Fruit fly (Drosophila melanogaster) whole organism, adult: ENCODE data around the gene CG8369.

Experiments
- CG12768 ChIP-seq: fragments of 200-800 bp; sonication (Bioruptor generic); optimal IDR thresholded peaks from 2 replicates; lab custom pipeline; 2017; ENCODE audit warnings: missing biosample characterization, missing genetic modification characterization, mild to moderate bottlenecking, moderate library complexity, missing genetic modification reagents
- CG1620 ChIP-seq: fragments of 200-800 bp; sonication (Bioruptor generic); optimal IDR thresholded peaks from 2 replicates; lab custom pipeline; 2016; ENCODE audit warnings: missing biosample characterization, missing genetic modification characterization
- CG7101 ChIP-seq: fragments of 200-800 bp; sonication (Bioruptor generic); optimal IDR thresholded peaks from 2 replicates; lab custom pipeline; 2018; ENCODE audit warnings: missing biosample characterization, mild to moderate bottlenecking, missing genetic modification characterization, moderate library complexity
- kay ChIP-seq: fragments of 200-800 bp; sonication (Bioruptor generic); peaks from one replicate; lab custom pipeline; 2016; ENCODE audit warnings: missing biosample characterization, missing genetic modification characterization, borderline replicate concordance

DNA sequence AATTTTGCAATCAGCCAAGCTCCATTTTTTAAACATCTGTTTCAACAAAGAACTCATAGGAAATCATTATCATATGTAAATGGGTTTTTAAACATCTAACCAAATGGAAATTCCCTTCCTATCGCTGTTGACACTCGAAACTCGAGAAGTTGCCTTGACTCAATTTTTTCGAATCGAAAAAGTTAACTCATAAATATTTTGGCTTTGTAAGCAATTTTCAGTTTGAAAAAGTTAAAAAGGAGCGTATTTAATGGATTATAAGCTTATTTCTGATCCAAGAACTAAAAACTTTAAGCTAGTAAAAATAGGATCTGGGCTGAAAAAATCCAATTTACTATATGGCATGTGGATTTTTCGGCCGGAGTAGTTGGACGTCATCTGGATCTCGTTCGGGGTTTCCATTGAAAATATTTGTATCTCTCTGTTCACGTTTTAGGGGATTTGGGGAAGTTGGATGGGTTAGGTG lies 8.6 kb upstream of the CG8369 start, which contains the start of gene CG9837:
- TF ChIP-seq CG7101 (no peak), kay (GFP tag; lab: Kevin White, UChicago) (no peak), CG1620 (GFP tag; lab: Kevin White, UChicago) (no peak), CG12768 (no peak)
